Worm (Caenorhabditis elegans): ENCODE results near the gene nspg-13.

DNA sequence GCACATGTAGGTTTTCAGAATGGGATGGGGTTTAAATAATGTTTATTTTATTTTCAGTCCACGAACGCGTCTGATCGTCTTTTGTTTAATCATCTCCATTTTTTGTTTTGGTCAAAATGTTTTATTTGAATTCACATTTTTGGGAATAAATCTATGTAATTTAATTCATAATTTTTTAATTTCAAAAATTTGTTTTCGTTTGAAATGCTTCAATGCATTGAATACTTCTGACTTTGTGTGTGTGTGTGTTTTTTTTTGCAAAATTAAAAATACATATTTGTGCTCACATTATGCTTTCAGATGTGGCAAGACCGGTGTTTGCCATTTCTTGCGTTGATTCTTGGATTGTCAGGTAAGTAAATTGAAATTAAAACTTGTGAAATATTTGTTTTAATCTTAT lies at the start of gene nspg-13:
- TF ChIP-seq ama-1 (optimal IDR thresholded peaks at IDR 0.05) (no peak), tbx-2 (tag; optimal IDR thresholded peaks at IDR 0.05) (no peak), lir-3 (tag; optimal IDR thresholded peaks at IDR 0.05; ENCODE audit: poor library complexity) (no peak), fkh-10 (GFP tag; optimal IDR thresholded peaks at IDR 0.05) (no peak), elt-2 (tag; optimal IDR thresholded peaks at IDR 0.05) (no peak), pag-3 (tag; optimal IDR thresholded peaks at IDR 0.05; ENCODE audit: borderline replicate concordance, insufficient read depth) (no peak), nhr-11 (tag; optimal IDR thresholded peaks at IDR 0.05) (no peak)

Data from whole organism, L1 larva.